Worm (Caenorhabditis elegans): ENCODE measurements around the gene E03H12.5.

Gene E03H12.5

DNA sequence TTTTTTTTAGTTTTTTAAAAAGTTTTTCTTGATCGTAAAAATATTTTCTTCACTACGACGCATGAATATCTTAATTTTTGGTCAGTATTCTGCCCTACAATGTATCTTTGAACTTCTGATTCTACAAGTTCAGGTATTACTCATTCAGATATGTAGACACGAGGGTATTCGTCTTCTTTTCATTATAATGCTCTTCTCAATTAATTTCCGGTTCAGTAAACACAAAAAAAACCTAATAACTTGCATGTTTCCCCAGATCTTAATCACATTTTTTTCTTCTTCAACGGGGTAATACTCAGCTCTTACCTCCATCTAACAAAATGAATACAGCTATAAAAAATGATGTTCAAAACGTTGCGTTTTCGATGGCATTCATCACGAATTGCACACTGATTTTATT is 15.1 kb downstream of the E03H12.5 start, which contains the start of gene str-162:
Gene str-162, plus strand, starts transcription at position 301 of the 400 bp plus-strand sequence.
- TF ChIP-seq dmd-9 (GFP tag; IDR thresholded peaks at IDR 0.05) (no peak), unc-62 (GFP tag; optimal IDR thresholded peaks at IDR 0.05 in 1 of 2) (peak in 1 of 2 experiments; percentile 13), unc-62 (tag; optimal IDR thresholded peaks at IDR 0.05) (no peak), Y5F2A.4 (GFP tag; optimal IDR thresholded peaks at IDR 0.05) (no peak)

ce11 chrIV:4993128-4993527 is 16.1 kb downstream of the E03H12.5 start:
- TF ChIP-seq unc-62 (GFP tag; optimal IDR thresholded peaks at IDR 0.05 in 1 of 2) (peak in 1 of 2 experiments; percentile 96), unc-62 (tag; optimal IDR thresholded peaks at IDR 0.05) (no peak), php-3 (GFP tag; IDR thresholded peaks at IDR 0.05) (no peak)

- TF ChIP-seq mdl-1 (tag; optimal IDR thresholded peaks at IDR 0.05) (no peak), ceh-82 (tag; optimal IDR thresholded peaks at IDR 0.05) (no peak)
Observed at ce11 chrIV:4995842-4996241, 18.8 kb downstream of the E03H12.5 start, which contains the start of gene ssq-2. ssq-2 (plus strand) TSS chrIV:4996142.

DNA sequence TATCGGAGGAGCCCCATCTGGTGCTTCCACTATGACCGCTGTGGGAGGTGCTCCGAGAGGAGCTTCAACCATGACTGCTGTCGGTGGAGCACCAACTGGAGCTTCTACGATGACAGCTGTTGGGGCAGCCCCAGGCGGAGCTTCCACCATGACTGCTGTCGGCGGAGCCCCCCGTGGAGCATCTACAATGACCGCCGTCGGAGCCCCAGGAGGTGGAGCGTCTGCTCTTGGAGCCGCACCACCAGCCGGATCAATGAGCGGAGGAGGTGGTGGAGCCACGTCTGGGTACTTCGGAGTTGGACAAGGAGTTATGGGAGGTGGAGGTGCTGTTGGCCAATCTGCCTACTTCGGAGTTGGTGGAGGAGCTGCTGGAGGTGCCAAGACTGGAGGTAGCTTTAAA is 19.9 kb downstream of the E03H12.5 start:
- TF ChIP-seq set-16 (GFP tag; IDR thresholded peaks at IDR 0.05) = peak; percentile 94
- no peak for TF ChIP-seq ztf-7 (tag; optimal IDR thresholded peaks at IDR 0.05)

ce11 chrIV:5002448-5002847 is 25.4 kb downstream of the E03H12.5 start, which contains the start of gene pes-1:
pes-1 (plus strand) TSS chrIV:5002748.
- TF ChIP-seq mdt-29 (GFP tag; IDR thresholded peaks at IDR 0.05) = no peak
- TF ChIP-seq tra-1 (GFP tag; IDR thresholded peaks at IDR 0.05) = no peak
- no peak for TF ChIP-seq php-3 (GFP tag; IDR thresholded peaks at IDR 0.05)
- no peak for TF ChIP-seq F44E2.7 (GFP tag; IDR thresholded peaks at IDR 0.05)
- no peak for TF ChIP-seq ztf-7 (tag; optimal IDR thresholded peaks at IDR 0.05)
- TF ChIP-seq Y105C5A.15 (GFP tag; IDR thresholded peaks at IDR 0.05) = no peak
- no peak for TF ChIP-seq nhr-237 (tag; optimal IDR thresholded peaks at IDR 0.05)

DNA sequence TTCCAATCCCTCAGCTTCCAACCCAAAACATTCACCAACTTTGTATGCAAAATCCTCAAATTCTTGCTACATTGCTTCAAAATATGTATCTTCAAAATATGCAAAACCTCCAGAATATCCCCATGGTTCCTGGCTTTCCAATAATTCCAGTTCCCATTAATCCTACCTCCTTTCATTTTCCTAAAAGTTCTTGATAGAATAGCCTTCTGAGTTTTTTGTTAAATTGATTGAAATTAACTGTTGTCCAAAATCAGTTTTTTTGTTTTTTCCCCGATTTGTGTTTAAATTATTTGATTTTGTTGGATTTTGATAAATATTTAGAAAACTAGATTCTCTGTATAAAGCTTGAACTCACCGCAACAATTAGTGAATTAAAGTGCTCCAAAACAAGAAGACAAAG is 28.1 kb downstream of the E03H12.5 start:
- TF ChIP-seq dmd-8 (GFP tag; IDR thresholded peaks at IDR 0.05) = no peak
- TF ChIP-seq F10B5.3 (tag; optimal IDR thresholded peaks at IDR 0.05) = no peak
- TF ChIP-seq Y75B8A.6 (GFP tag; IDR thresholded peaks at IDR 0.05) = no peak
- TF ChIP-seq spr-1 (tag; optimal IDR thresholded peaks at IDR 0.05) = no peak
- no peak for TF ChIP-seq nhr-102 (tag; optimal IDR thresholded peaks at IDR 0.05)
- no peak for TF ChIP-seq ceh-62 (tag; optimal IDR thresholded peaks at IDR 0.05)
- peak in 1 of 2 experiments; percentile 90 for TF ChIP-seq unc-62 (GFP tag; optimal IDR thresholded peaks at IDR 0.05 in 1 of 2)
- TF ChIP-seq unc-62 (tag; optimal IDR thresholded peaks at IDR 0.05) = no peak

ce11 chrIV:5008378-5008777 is 31.4 kb downstream of the E03H12.5 start, which contains the start of gene srm-2:
srm-2 (plus strand) TSS chrIV:5008678.
- no peak for TF ChIP-seq zfp-3 (GFP tag; conservative IDR thresholded peaks at IDR 0.05)
- TF ChIP-seq ceh-28 (tag; optimal IDR thresholded peaks at IDR 0.05) = no peak
- no peak for TF ChIP-seq mes-2 (tag; optimal IDR thresholded peaks at IDR 0.05; ENCODE audit: poor library complexity, severe bottlenecking)
- no peak for TF ChIP-seq attf-4 (tag; optimal IDR thresholded peaks at IDR 0.05)
- no peak for TF ChIP-seq lin-38 (GFP tag; IDR thresholded peaks at IDR 0.05)
- TF ChIP-seq F44E2.7 (GFP tag; IDR thresholded peaks at IDR 0.05) = no peak
- TF ChIP-seq mxl-2 (GFP tag; conservative IDR thresholded peaks at IDR 0.05) = no peak
- TF ChIP-seq daf-8 (GFP tag; IDR thresholded peaks at IDR 0.05) = no peak
- no peak for TF ChIP-seq ceh-82 (tag; optimal IDR thresholded peaks at IDR 0.05)
- no peak for TF ChIP-seq nhr-41 (GFP tag; IDR thresholded peaks at IDR 0.05)
- TF ChIP-seq ceh-44 (GFP tag; IDR thresholded peaks at IDR 0.05) = no peak
- no peak for TF ChIP-seq unc-130 (GFP tag; optimal IDR thresholded peaks at IDR 0.05)
- TF ChIP-seq mdt-29 (GFP tag; IDR thresholded peaks at IDR 0.05) = no peak
- no peak for TF ChIP-seq duxl-1 (tag; optimal IDR thresholded peaks at IDR 0.05; ENCODE audit: poor library complexity)
- TF ChIP-seq mdl-1 (tag; optimal IDR thresholded peaks at IDR 0.05) = no peak
- TF ChIP-seq nhr-48 (tag; optimal IDR thresholded peaks at IDR 0.05) = no peak
- no peak for TF ChIP-seq lin-29 (GFP tag; IDR thresholded peaks at IDR 0.05)
- TF ChIP-seq dpl-1 (GFP tag; optimal IDR thresholded peaks at IDR 0.05) = no peak
